Fruit fly (Drosophila melanogaster) Kc167 (cell line): ENCODE data around the gene CG9147.

Experiments used
- Myc ChIP-seq: fragments of >200 bp; optimal IDR thresholded peaks from 2 replicates; lab custom pipeline; 2017; ENCODE audit warnings: missing external identifiers
- Sin3A ChIP-seq: fragments of >200 bp; optimal IDR thresholded peaks from 2 replicates; lab custom pipeline; 2018; ENCODE audit warnings: missing external identifiers
- h ChIP-seq: fragments of >200 bp; optimal IDR thresholded peaks from 3 replicates; lab custom pipeline; 2018; ENCODE audit warnings: missing external identifiers
- insv ChIP-seq: fragments of >200 bp; optimal IDR thresholded peaks from 3 replicates; lab custom pipeline; 2018; ENCODE audit warnings: missing external identifiers
- psq ChIP-seq: fragments of >200 bp; optimal IDR thresholded peaks from 2 replicates; lab custom pipeline; 2017; ENCODE audit warnings: missing external identifiers
- ttk ChIP-seq: sonication (Bioruptor generic); optimal IDR thresholded peaks from 2 replicates; lab custom pipeline; 2017; ENCODE audit warnings: missing external identifiers

DNA sequence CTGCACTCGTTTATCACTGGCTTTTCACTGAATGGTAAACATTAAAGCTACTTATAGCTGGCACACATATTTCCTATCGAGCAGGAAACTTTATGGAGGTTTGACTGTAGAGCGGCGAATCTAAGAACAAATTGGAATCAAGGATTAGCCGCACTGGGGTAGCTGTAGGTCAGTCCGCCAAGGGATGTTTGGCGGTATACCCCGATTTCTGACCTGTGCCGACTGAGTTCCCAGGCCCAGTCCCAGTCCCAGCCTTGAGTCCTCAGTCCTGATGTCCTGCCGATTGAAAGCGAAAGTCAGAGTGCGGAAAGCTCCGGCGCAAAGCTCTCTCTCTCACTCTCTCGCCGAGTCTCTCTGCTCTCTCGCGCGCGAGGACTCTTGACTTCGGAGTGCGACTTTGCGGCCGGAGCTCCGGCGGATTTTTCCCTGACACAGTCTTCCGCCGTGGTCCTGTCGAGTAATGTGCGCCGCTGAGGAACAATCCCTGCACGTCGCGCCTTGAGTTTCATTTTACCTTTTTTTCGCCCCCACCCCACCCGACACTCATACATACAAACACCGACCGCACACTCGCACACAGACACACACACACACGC is 11.8 kb upstream of the CG9147 start, which contains the start of gene CG13995:
- TF ChIP-seq h (lab: Kevin White, UChicago) (no peak), psq (lab: Kevin White, UChicago) (no peak), Sin3A (lab: Kevin White, UChicago) (no peak), insv (no peak), ttk (no peak), Myc (lab: Kevin White, UChicago) (no peak)
